Fruit fly (Drosophila melanogaster) whole organism, pupa: ENCODE data around the gene jagn.

Source experiments
- CG10348 ChIP-seq: fragments of 200-800 bp; sonication (Bioruptor generic); IDR thresholded peaks from 2 replicates; pipeline ENCODE4 v1.3.6; 2022; ENCODE audit warnings: missing biosample characterization, missing genetic modification characterization
- CG12605 ChIP-seq: fragments of 200-800 bp; sonication (Bioruptor generic); IDR thresholded peaks from 2 replicates; pipeline ENCODE4 v1.3.6; 2022; ENCODE audit warnings: missing biosample characterization, missing genetic modification characterization
- CG15710 ChIP-seq: fragments of 200-800 bp; sonication (Bioruptor generic); optimal IDR thresholded peaks from 2 replicates; lab custom pipeline; 2018; ENCODE audit warnings: missing biosample characterization, mild to moderate bottlenecking, missing genetic modification characterization, moderate library complexity
- CG32121 ChIP-seq: fragments of 200-800 bp; sonication (Bioruptor generic); IDR thresholded peaks from 2 replicates; pipeline ENCODE4 v1.3.6; 2022; ENCODE audit warnings: missing biosample characterization, missing genetic modification characterization
- CG34367 ChIP-seq: fragments of 200-800 bp; sonication (Bioruptor generic); optimal IDR thresholded peaks from 2 replicates; lab custom pipeline; 2018; ENCODE audit warnings: missing biosample characterization, mild to moderate bottlenecking, missing genetic modification characterization
- CG4496 ChIP-seq: fragments of 200-800 bp; sonication (Bioruptor generic); IDR thresholded peaks from 3 replicates; pipeline ENCODE4 v1.3.6; 2022; ENCODE audit warnings: missing biosample characterization, missing genetic modification characterization
- D1 ChIP-seq: fragments of 200-800 bp; sonication (Bioruptor generic); optimal IDR thresholded peaks from 2 replicates; lab custom pipeline; 2018; ENCODE audit warnings: missing biosample characterization, mild to moderate bottlenecking, missing genetic modification characterization, moderate library complexity
- EcR ChIP-seq: fragments of 200-800 bp; sonication (Bioruptor generic); optimal IDR thresholded peaks from 3 replicates; lab custom pipeline; 2019; ENCODE audit warnings: missing biosample characterization, missing genetic modification characterization, mild to moderate bottlenecking, moderate library complexity, missing genetic modification reagents
- Ets98B ChIP-seq: fragments of 200-800 bp; sonication (Bioruptor generic); IDR thresholded peaks from 2 replicates; pipeline ENCODE4 v1.3.6; 2022; ENCODE audit warnings: missing biosample characterization, missing genetic modification characterization
- Pif1A ChIP-seq: fragments of 200-800 bp; sonication (Bioruptor generic); optimal IDR thresholded peaks from 3 replicates; lab custom pipeline; 2016; ENCODE audit warnings: missing biosample characterization, missing genetic modification characterization
- Snoo ChIP-seq: fragments of 200-800 bp; sonication (Bioruptor generic); optimal IDR thresholded peaks from 3 replicates; lab custom pipeline; 2017; ENCODE audit warnings: missing biosample characterization, mild to moderate bottlenecking, missing genetic modification characterization, inconsistent platforms
- fd96Ca ChIP-seq: fragments of 200-800 bp; sonication (Bioruptor generic); IDR thresholded peaks from 3 replicates; pipeline ENCODE4 v1.3.6; 2022; ENCODE audit warnings: missing biosample characterization, missing genetic modification characterization
- rn ChIP-seq: fragments of 200-800 bp; sonication (Bioruptor generic); IDR thresholded peaks from 2 replicates; pipeline ENCODE4 v1.3.6; 2022; ENCODE audit warnings: missing biosample characterization, missing genetic modification characterization

DNA sequence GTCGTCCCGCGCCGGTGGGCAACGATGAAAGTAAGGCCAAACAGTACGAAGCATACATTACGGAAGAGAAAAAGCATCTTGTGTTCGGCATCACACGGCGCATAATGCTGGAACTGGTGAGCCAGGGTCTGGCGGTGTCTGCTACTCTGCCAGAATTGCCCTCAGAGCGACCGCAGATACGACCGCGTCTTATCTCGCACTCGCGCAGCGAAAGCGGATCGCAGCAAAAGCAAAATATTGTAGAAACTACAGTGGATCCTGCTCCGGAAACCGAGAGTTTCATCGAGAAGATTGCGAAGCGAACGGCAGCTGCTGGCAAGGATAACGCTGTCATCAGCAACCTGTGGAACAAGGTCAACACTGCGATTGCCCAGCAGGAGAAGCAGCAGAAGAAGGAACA lies 18.6 kb downstream of the jagn start:
- TF ChIP-seq Snoo (tag; lab: Kevin White, UChicago) (no peak), CG12605 (no peak), CG32121 (GFP tag; lab: Robert Waterston, UW) (no peak), Pif1A (GFP tag; lab: Kevin White, UChicago) (no peak), EcR (GFP tag; lab: Kevin White, UChicago) (no peak), CG34367 (tag; lab: Kevin White, UChicago) (no peak), CG10348 (GFP tag; lab: Robert Waterston, UW) (no peak), Ets98B (GFP tag; lab: Robert Waterston, UW) (no peak), fd96Ca (GFP tag; lab: Robert Waterston, UW) (no peak), rn (GFP tag; lab: Robert Waterston, UW) (no peak), CG15710 (tag; lab: Kevin White, UChicago) (no peak), D1 (no peak), CG4496 (no peak)
